Fruit fly (Drosophila melanogaster): Measurements from ENCODE around the gene Scsalpha2.

Gene Scsalpha2

DNA sequence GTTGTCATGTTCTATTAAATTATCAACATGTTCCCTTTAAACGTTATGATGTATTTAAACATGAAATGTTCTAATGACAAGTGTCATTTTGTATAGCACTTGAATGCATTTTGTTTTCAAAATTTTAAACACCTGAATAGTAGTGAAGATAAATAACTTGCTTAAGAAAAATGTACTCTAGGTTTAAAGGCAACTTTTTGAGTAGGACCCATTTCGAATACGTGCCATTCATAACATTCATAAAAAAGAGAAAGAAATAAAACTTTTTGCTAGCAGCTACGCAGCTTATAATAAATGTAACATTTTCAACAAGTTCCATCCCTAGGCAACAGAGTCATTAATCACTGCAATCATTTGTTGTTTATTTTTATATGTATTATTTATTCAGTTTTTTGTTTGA is 23.6 kb upstream of the Scsalpha2 start (continued):
- TF ChIP-seq ttk (GFP tag; IDR thresholded peaks at IDR 0.05) (no peak), CG15011 (GFP tag; optimal IDR thresholded peaks at IDR 0.05) (no peak), E2f2 (GFP tag; IDR thresholded peaks at IDR 0.05) (no peak), Dref (GFP tag; IDR thresholded peaks at IDR 0.05) (no peak), CG13624 (GFP tag; optimal IDR thresholded peaks at IDR 0.05) (no peak), nmo (GFP tag; optimal IDR thresholded peaks at IDR 0.05) (peak; percentile 32), PHDP (tag; optimal IDR thresholded peaks at IDR 0.05) (no peak), Camta (GFP tag; optimal IDR thresholded peaks at IDR 0.05) (no peak), gem (tag; optimal IDR thresholded peaks at IDR 0.05) (no peak), CG31224 (GFP tag; IDR thresholded peaks at IDR 0.05) (no peak), CG10543 (GFP tag; optimal IDR thresholded peaks at IDR 0.05) (no peak), CG11723 (GFP tag; optimal IDR thresholded peaks at IDR 0.05) (no peak), fru (optimal IDR thresholded peaks at IDR 0.05) (no peak), dmrt11E (tag; optimal IDR thresholded peaks at IDR 0.05) (no peak), jumu (GFP tag; optimal IDR thresholded peaks at IDR 0.05) (no peak), tup (GFP tag; optimal IDR thresholded peaks at IDR 0.05) (no peak), CG9817 (tag; optimal IDR thresholded peaks at IDR 0.05) (peak; percentile 5), Blimp-1 (GFP tag; optimal IDR thresholded peaks at IDR 0.05) (peak; percentile 29), CG4854 (GFP tag; optimal IDR thresholded peaks at IDR 0.05) (no peak), bigmax (GFP tag; optimal IDR thresholded peaks at IDR 0.05) (no peak), Sox102F (GFP tag; optimal IDR thresholded peaks at IDR 0.05) (peak; percentile 59), tio (GFP tag; optimal IDR thresholded peaks at IDR 0.05) (no peak), CG10654 (GFP tag; optimal IDR thresholded peaks at IDR 0.05) (no peak), CG8388 (GFP tag; optimal IDR thresholded peaks at IDR 0.05) (no peak), oc (tag; optimal IDR thresholded peaks at IDR 0.05) (no peak)

- TF ChIP-seq Drgx (GFP tag; IDR thresholded peaks at IDR 0.05) (peak; percentile 29; the same call in 1 of the 2 replicates), CG7357 (GFP tag; IDR thresholded peaks at IDR 0.05) (no peak)
Observed at dm6 chr3R:19476484-19476883, 13.6 kb upstream of the Scsalpha2 start.

- TF ChIP-seq row (GFP tag; IDR thresholded peaks at IDR 0.05): 0 out of 3 replicates have a peak, but pooled peaks have one; percentile 18
- TF ChIP-seq schlank (tag; optimal IDR thresholded peaks at IDR 0.05): no peak
- peak; percentile 3 for TF ChIP-seq Sox102F (GFP tag; optimal IDR thresholded peaks at IDR 0.05)
Observed at dm6 chr3R:19474128-19474527, 11.3 kb upstream of the Scsalpha2 start.

DNA sequence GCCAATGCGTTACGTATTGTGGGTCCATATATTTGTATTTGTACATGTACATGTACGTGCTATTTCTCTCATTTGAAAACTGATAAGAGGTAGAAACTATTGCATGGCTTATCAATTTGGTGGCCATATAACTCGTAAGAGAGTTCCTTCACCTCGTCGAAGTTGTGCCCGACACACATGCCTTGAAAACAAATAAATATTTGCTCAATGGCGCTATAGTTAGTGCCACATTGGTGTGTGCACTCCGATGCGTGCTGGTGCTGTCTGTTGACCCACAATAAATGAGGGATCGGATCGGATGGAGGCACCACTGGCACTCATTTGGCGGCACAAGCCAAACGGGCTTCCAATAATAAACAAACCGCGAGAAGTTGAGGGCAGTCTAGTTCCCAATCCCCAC is 9.4 kb upstream of the Scsalpha2 start:
- TF ChIP-seq CG16779 (GFP tag; IDR thresholded peaks at IDR 0.05): no peak
- TF ChIP-seq CG7556 (GFP tag; optimal IDR thresholded peaks at IDR 0.05): no peak
- no peak for TF ChIP-seq lbe (GFP tag; optimal IDR thresholded peaks at IDR 0.05)
- TF ChIP-seq Jarid2 (GFP tag; optimal IDR thresholded peaks at IDR 0.05): no peak
- no peak for TF ChIP-seq CG3847 (GFP tag; IDR thresholded peaks at IDR 0.05)
- no peak for TF ChIP-seq CG17802 (tag; optimal IDR thresholded peaks at IDR 0.05)
- no peak for TF ChIP-seq Sin3A (optimal IDR thresholded peaks at IDR 0.05)
- no peak for TF ChIP-seq CG11504 (tag; optimal IDR thresholded peaks at IDR 0.05)
- TF ChIP-seq Abd-B (GFP tag; optimal IDR thresholded peaks at IDR 0.05): no peak
- TF ChIP-seq Aef1 (GFP tag; IDR thresholded peaks at IDR 0.05): no peak
- no peak for TF ChIP-seq fru (optimal IDR thresholded peaks at IDR 0.05)
- TF ChIP-seq CG12071 (GFP tag; optimal IDR thresholded peaks at IDR 0.05): peak; percentile 52
- no peak for TF ChIP-seq Drgx (GFP tag; IDR thresholded peaks at IDR 0.05)
- TF ChIP-seq wdn (GFP tag; IDR thresholded peaks at IDR 0.05): no peak
- TF ChIP-seq Lpt (GFP tag; optimal IDR thresholded peaks at IDR 0.05): no peak
- no peak for TF ChIP-seq NFAT (GFP tag; IDR thresholded peaks at IDR 0.05)
- TF ChIP-seq Stat92E (GFP tag; optimal IDR thresholded peaks at IDR 0.05): peak in 1 of 3 experiments; percentile 29
- TF ChIP-seq Med (GFP tag): no peak
- no peak for TF ChIP-seq sna (GFP tag; IDR thresholded peaks at IDR 0.05; ENCODE audit: partially characterized antibody)
- peak; percentile 63 for TF ChIP-seq CG3407 (GFP tag; optimal IDR thresholded peaks at IDR 0.05)
- TF ChIP-seq esg (GFP tag; conservative IDR thresholded peaks at IDR 0.05): no peak
- no peak for TF ChIP-seq C15 (GFP tag; IDR thresholded peaks at IDR 0.05)

All from whole organism, embryonic.